Worm (Caenorhabditis elegans) whole organism, young adult: ENCODE data around the gene F12E12.1.

Experiments used
- F33H1.4 ChIP-seq: fragments of 200-800 bp; sonication (Bioruptor generic); IDR thresholded peaks from 2 replicates; pipeline ENCODE4 v1.3.6; 2022; ENCODE audit warnings: missing genetic modification reagents, missing genetic modification characterization, missing compliant biosample characterization
- F49E8.2 ChIP-seq: sonication (generic microtip); optimal IDR thresholded peaks from 3 replicates; lab custom pipeline; 2017; ENCODE audit warnings: missing genetic modification characterization, mild to moderate bottlenecking, missing compliant biosample characterization, antibody characterized with exemption, moderate library complexity; ENCODE audit not compliant: insufficient read depth
- ceh-100 ChIP-seq: fragments of 200-800 bp; sonication (Bioruptor generic); IDR thresholded peaks from 2 replicates; pipeline ENCODE4 v1.3.6; 2022; ENCODE audit warnings: missing genetic modification reagents, missing genetic modification characterization, missing compliant biosample characterization
- lin-35 ChIP-seq, 3 experiments: fragments of 150-350 bp in 2 of 3; sonication (generic microtip) in 1 of 3; optimal IDR thresholded peaks; 2 replicates each; lab custom pipeline; 2014 to 2018; ENCODE audit warnings: missing biosample characterization in 3 of 3, missing genetic modification characterization in 3 of 3, missing genetic modification reagents in 3 of 3
- sdz-38 ChIP-seq: sonication (generic microtip); optimal IDR thresholded peaks from 2 replicates; lab custom pipeline; 2016; ENCODE audit warnings: missing genotype, missing genetic modification characterization, missing compliant biosample characterization
- ztf-22 ChIP-seq: fragments of 200-800 bp; sonication (Bioruptor generic); optimal IDR thresholded peaks from 2 replicates; lab custom pipeline; 2018; ENCODE audit warnings: mild to moderate bottlenecking, missing genetic modification characterization, moderate library complexity, missing compliant biosample characterization

ce11 chrII:3727996-3728395 lies 13.7 kb upstream of the F12E12.1 start, which contains the start of gene C46E10.8:
- TF ChIP-seq ztf-22 (no peak), lin-35 (GFP tag; optimal IDR thresholded peaks at IDR 0.05; lab: Kevin White, UChicago) (no peak), F33H1.4 (GFP tag; lab: Robert Waterston, UW) (no peak), ceh-100 (GFP tag; lab: Robert Waterston, UW) (no peak), F49E8.2 (tag; lab: Kevin White, UChicago) (no peak), sdz-38 (tag; lab: Kevin White, UChicago) (no peak)
